Worm (Caenorhabditis elegans) whole organism, early embryonic: ENCODE measurements around the gene gnrr-3.

Experiments
- ceh-13 ChIP-seq: fragments of 200-800 bp; sonication (Bioruptor generic); optimal IDR thresholded peaks from 2 replicates; lab custom pipeline; 2018; ENCODE audit warnings: mild to moderate bottlenecking, missing genetic modification characterization, missing compliant biosample characterization
- hmg-4 ChIP-seq: fragments of 200-800 bp; sonication (Bioruptor generic); optimal IDR thresholded peaks from 2 replicates; lab custom pipeline; 2018; ENCODE audit warnings: mild to moderate bottlenecking, missing genetic modification characterization, missing compliant biosample characterization
- sea-1 ChIP-seq: fragments of 200-800 bp; sonication (Bioruptor generic); conservative IDR thresholded peaks from 2 replicates; pipeline ENCODE4 v1.3.6; 2022; ENCODE audit warnings: missing genetic modification characterization, missing compliant biosample characterization
- tbx-11 ChIP-seq: fragments of 200-800 bp; sonication (Bioruptor generic); IDR thresholded peaks from 2 replicates; pipeline ENCODE4 v1.3.6; 2022; ENCODE audit warnings: missing genetic modification characterization, missing compliant biosample characterization
- tbx-37 ChIP-seq: fragments of 200-800 bp; sonication (Bioruptor generic); conservative IDR thresholded peaks from 2 replicates; pipeline ENCODE4 v1.3.6; 2022; ENCODE audit warnings: missing genetic modification reagents, missing genetic modification characterization, missing compliant biosample characterization

- TF ChIP-seq ceh-13 (GFP tag; lab: Kevin White, UChicago) (no peak), hmg-4 (GFP tag; lab: Kevin White, UChicago) (no peak), tbx-11 (GFP tag; lab: Robert Waterston, UW) (no peak), tbx-37 (GFP tag; lab: Robert Waterston, UW) (no peak), sea-1 (GFP tag; lab: Robert Waterston, UW) (no peak)
These were observed 2.4 kb downstream of the gnrr-3 start for ce11 chrX:10051625-10052024.
